Worm (Caenorhabditis elegans) whole organism, young adult: ENCODE measurements around the gene phat-4.
A peak's percentile ranks its signal among the peaks of the same experiment; 100 is the strongest.

Source experiments
- B0261.1 ChIP-seq: sonication (generic microtip); optimal IDR thresholded peaks from 2 replicates; lab custom pipeline; 2016; ENCODE audit warnings: mild to moderate bottlenecking, missing genetic modification characterization, moderate library complexity, missing compliant biosample characterization
- B0336.3 ChIP-seq: fragments of 200-800 bp; sonication (Bioruptor generic); IDR thresholded peaks from 2 replicates; pipeline ENCODE4 v1.3.6; 2022; ENCODE audit warnings: missing genetic modification characterization, missing compliant biosample characterization
- D2030.7 ChIP-seq: fragments of 200-800 bp; sonication (Bioruptor generic); IDR thresholded peaks from 2 replicates; pipeline ENCODE4 v1.3.6; 2022; ENCODE audit warnings: missing genetic modification reagents, missing genetic modification characterization, missing compliant biosample characterization
- F10E7.11 ChIP-seq: sonication (generic microtip); optimal IDR thresholded peaks from 2 replicates; lab custom pipeline; 2017; ENCODE audit warnings: mild to moderate bottlenecking, missing genetic modification characterization, moderate library complexity, missing compliant biosample characterization
- F22D6.2 ChIP-seq: sonication (generic microtip); optimal IDR thresholded peaks from 2 replicates; lab custom pipeline; 2016; ENCODE audit warnings: mild to moderate bottlenecking, missing genetic modification characterization, missing compliant biosample characterization
- F37B4.10 ChIP-seq: fragments of 200-800 bp; sonication (Bioruptor generic); IDR thresholded peaks from 2 replicates; pipeline ENCODE4 v1.3.6; 2022; ENCODE audit warnings: missing genetic modification characterization, missing compliant biosample characterization
- F49E8.2 ChIP-seq: sonication (generic microtip); optimal IDR thresholded peaks from 3 replicates; lab custom pipeline; 2017; ENCODE audit warnings: missing genetic modification characterization, mild to moderate bottlenecking, missing compliant biosample characterization, antibody characterized with exemption, moderate library complexity; ENCODE audit not compliant: insufficient read depth
- F52B5.7 ChIP-seq: sonication (generic microtip); optimal IDR thresholded peaks from 2 replicates; lab custom pipeline; 2016; ENCODE audit warnings: mild to moderate bottlenecking, missing genetic modification characterization, missing compliant biosample characterization
- F57A8.1 ChIP-seq: fragments of 200-800 bp; sonication (Bioruptor generic); optimal IDR thresholded peaks from 2 replicates; lab custom pipeline; 2018; ENCODE audit warnings: mild to moderate bottlenecking, missing genetic modification characterization, moderate library complexity, missing compliant biosample characterization
- K11D2.4 ChIP-seq: fragments of 200-800 bp; sonication (Bioruptor generic); IDR thresholded peaks from 2 replicates; pipeline ENCODE4 v1.3.6; 2022; ENCODE audit warnings: missing genetic modification reagents, missing genetic modification characterization, missing compliant biosample characterization
- Y53F4B.3 ChIP-seq: fragments of 200-800 bp; sonication (Bioruptor generic); IDR thresholded peaks from 2 replicates; pipeline ENCODE4 v1.3.6; 2022; ENCODE audit warnings: missing genetic modification reagents, missing genetic modification characterization, missing compliant biosample characterization
- Y67H2A.10 ChIP-seq: fragments of 200-800 bp; sonication (Bioruptor generic); conservative IDR thresholded peaks from 2 replicates; pipeline ENCODE4 v1.3.6; 2022; ENCODE audit warnings: missing genetic modification reagents, missing genetic modification characterization, missing compliant biosample characterization
- aptf-3 ChIP-seq: fragments of 200-800 bp; sonication (Bioruptor generic); IDR thresholded peaks from 2 replicates; pipeline ENCODE4 v1.3.6; 2022; ENCODE audit warnings: missing genetic modification characterization, missing compliant biosample characterization
- athp-1 ChIP-seq: sonication (generic microtip); optimal IDR thresholded peaks from 2 replicates; lab custom pipeline; 2017; ENCODE audit warnings: mild to moderate bottlenecking, missing genetic modification characterization, missing compliant biosample characterization
- attf-5 ChIP-seq: fragments of 200-800 bp; sonication (Bioruptor generic); optimal IDR thresholded peaks from 2 replicates; lab custom pipeline; 2018; ENCODE audit warnings: mild to moderate bottlenecking, missing genetic modification characterization, missing compliant biosample characterization
- attf-6 ChIP-seq: fragments of 200-800 bp; sonication (Bioruptor generic); IDR thresholded peaks from 2 replicates; pipeline ENCODE4 v1.3.6; 2022; ENCODE audit warnings: missing genetic modification reagents, missing genetic modification characterization, missing compliant biosample characterization
- cebp-2 ChIP-seq: fragments of 200-800 bp; sonication (Bioruptor generic); IDR thresholded peaks from 2 replicates; pipeline ENCODE4 v1.3.6; 2022; ENCODE audit warnings: missing genetic modification characterization, missing compliant biosample characterization
- ceh-79 ChIP-seq: sonication (generic microtip); optimal IDR thresholded peaks from 2 replicates; lab custom pipeline; 2017; ENCODE audit warnings: mild to moderate bottlenecking, missing genetic modification characterization, missing compliant biosample characterization
- ceh-91 ChIP-seq: fragments of 200-800 bp; sonication (Bioruptor generic); IDR thresholded peaks from 2 replicates; pipeline ENCODE4 v1.3.6; 2022; ENCODE audit warnings: missing genetic modification reagents, missing genetic modification characterization, missing compliant biosample characterization
- dox-1 ChIP-seq: fragments of 200-800 bp; sonication (Bioruptor generic); IDR thresholded peaks from 2 replicates; pipeline ENCODE4 v1.3.6; 2022; ENCODE audit warnings: missing genetic modification reagents, missing genetic modification characterization, missing compliant biosample characterization
- dpff-1 ChIP-seq: sonication (generic microtip); optimal IDR thresholded peaks from 2 replicates; lab custom pipeline; 2017; ENCODE audit warnings: mild to moderate bottlenecking, missing genetic modification characterization, missing compliant biosample characterization
- efl-1 ChIP-seq: fragments of 150-350 bp; optimal IDR thresholded peaks from 2 replicates; lab custom pipeline; 2014; ENCODE audit warnings: missing biosample characterization, missing genetic modification reagents, missing genetic modification characterization
- fkh-3 ChIP-seq: sonication (generic microtip); optimal IDR thresholded peaks from 2 replicates; lab custom pipeline; 2016; ENCODE audit warnings: mild to moderate bottlenecking, missing genetic modification characterization, missing compliant biosample characterization
- him-1 ChIP-seq: sonication (generic microtip); optimal IDR thresholded peaks from 2 replicates; lab custom pipeline; 2016; ENCODE audit warnings: missing genotype, missing genetic modification reagents, missing genetic modification characterization, missing compliant biosample characterization
- hmg-1.2 ChIP-seq: fragments of 200-800 bp; sonication (Bioruptor generic); IDR thresholded peaks from 2 replicates; pipeline ENCODE4 v1.3.6; 2022; ENCODE audit warnings: missing genetic modification reagents, missing genetic modification characterization, missing compliant biosample characterization
- lsl-1 ChIP-seq: fragments of 200-800 bp; sonication (Bioruptor generic); optimal IDR thresholded peaks from 2 replicates; lab custom pipeline; 2018; ENCODE audit warnings: mild to moderate bottlenecking, missing genetic modification characterization, moderate library complexity, missing compliant biosample characterization
- madf-10 ChIP-seq: sonication (generic microtip); optimal IDR thresholded peaks from 2 replicates; lab custom pipeline; 2016; ENCODE audit warnings: mild to moderate bottlenecking, missing genetic modification characterization, missing compliant biosample characterization
- madf-3 ChIP-seq: fragments of 200-800 bp; sonication (Bioruptor generic); IDR thresholded peaks from 2 replicates; pipeline ENCODE4 v1.3.6; 2022; ENCODE audit warnings: missing genetic modification reagents, missing genetic modification characterization, missing compliant biosample characterization
- madf-6 ChIP-seq: fragments of 200-800 bp; sonication (Bioruptor generic); IDR thresholded peaks from 2 replicates; pipeline ENCODE4 v1.3.6; 2022; ENCODE audit warnings: missing genetic modification reagents, missing genetic modification characterization, missing compliant biosample characterization
- mcd-1 ChIP-seq: fragments of 200-800 bp; sonication (Bioruptor generic); IDR thresholded peaks from 2 replicates; pipeline ENCODE4 v1.3.6; 2022; ENCODE audit warnings: missing genetic modification reagents, missing genetic modification characterization, missing compliant biosample characterization
- nfya-1 ChIP-seq: sonication (generic microtip); optimal IDR thresholded peaks from 2 replicates; lab custom pipeline; 2017; ENCODE audit warnings: antibody characterized with exemption, missing compliant biosample characterization, missing genetic modification characterization, borderline replicate concordance; ENCODE audit not compliant: insufficient read depth
- nfyb-1 ChIP-seq: fragments of 200-800 bp; sonication (Bioruptor generic); IDR thresholded peaks from 2 replicates; pipeline ENCODE4 v1.3.6; 2022; ENCODE audit warnings: missing genetic modification reagents, missing genetic modification characterization, missing compliant biosample characterization
- nhr-80 ChIP-seq: sonication (generic microtip); optimal IDR thresholded peaks from 2 replicates; lab custom pipeline; 2016; ENCODE audit warnings: missing genetic modification characterization, missing compliant biosample characterization
- repo-1 ChIP-seq: sonication (generic microtip); optimal IDR thresholded peaks from 2 replicates; lab custom pipeline; 2017; ENCODE audit warnings: mild to moderate bottlenecking, missing genetic modification characterization, missing compliant biosample characterization
- sdz-38 ChIP-seq: sonication (generic microtip); optimal IDR thresholded peaks from 2 replicates; lab custom pipeline; 2016; ENCODE audit warnings: missing genotype, missing genetic modification characterization, missing compliant biosample characterization
- sea-2 ChIP-seq: fragments of 200-800 bp; sonication (Bioruptor generic); IDR thresholded peaks from 2 replicates; pipeline ENCODE4 v1.3.6; 2022; ENCODE audit warnings: missing genetic modification characterization, missing compliant biosample characterization
- snpc-4 ChIP-seq, 5 experiments: fragments of 150-350 bp in 1 of 5; sonication (generic microtip) in 4 of 5; optimal IDR thresholded peaks; 2 replicates each; lab custom pipeline; 2014 to 2018; ENCODE audit warnings: missing genetic modification characterization in 5 of 5, missing biosample characterization in 3 of 5, antibody characterized with exemption in 2 of 5, mild to moderate bottlenecking in 2 of 5, missing compliant biosample characterization in 2 of 5, missing genotype in 2 of 5, moderate library complexity in 2 of 5, missing genetic modification reagents in 1 of 5
- tbp1 ChIP-seq: fragments of 200-800 bp; sonication (Bioruptor generic); optimal IDR thresholded peaks from 2 replicates; lab custom pipeline; 2018; ENCODE audit warnings: mild to moderate bottlenecking, missing genetic modification characterization, missing compliant biosample characterization
- unc-62 ChIP-seq: fragments of 150-350 bp; optimal IDR thresholded peaks from 2 replicates; lab custom pipeline; 2014; ENCODE audit warnings: missing biosample characterization, missing genetic modification reagents, missing genetic modification characterization
- ztf-22 ChIP-seq: fragments of 200-800 bp; sonication (Bioruptor generic); optimal IDR thresholded peaks from 2 replicates; lab custom pipeline; 2018; ENCODE audit warnings: mild to moderate bottlenecking, missing genetic modification characterization, moderate library complexity, missing compliant biosample characterization
- ztf-28 ChIP-seq: fragments of 200-800 bp; sonication (Bioruptor generic); IDR thresholded peaks from 2 replicates; pipeline ENCODE4 v1.3.6; 2022; ENCODE audit warnings: missing genetic modification reagents, missing genetic modification characterization, missing compliant biosample characterization

phat-4 gene

ce11 chrV:4160086-4160485 lies 30.4 kb downstream of the phat-4 start, which contains the start of gene Y45G5AM.5:
Gene Y45G5AM.5, plus strand, starts transcription at chrV:4160386.
- TF ChIP-seq sea-2 (no peak), aptf-3 (GFP tag; lab: Robert Waterston, UW) (no peak), F37B4.10 (no peak), him-1 (no peak), Y67H2A.10 (GFP tag; lab: Robert Waterston, UW) (no peak), madf-6 (GFP tag; lab: Robert Waterston, UW) (no peak), F57A8.1 (GFP tag; lab: Kevin White, UChicago) (no peak), B0261.1 (tag; lab: Kevin White, UChicago) (no peak), F22D6.2 (tag; lab: Kevin White, UChicago) (no peak), D2030.7 (GFP tag; lab: Robert Waterston, UW) (no peak), sdz-38 (tag; lab: Kevin White, UChicago) (no peak), ztf-28 (GFP tag; lab: Robert Waterston, UW) (no peak), dox-1 (GFP tag; lab: Robert Waterston, UW) (no peak), repo-1 (no peak)

ce11 chrV:4162922-4163321 lies 33.2 kb downstream of the phat-4 start, which contains the start of gene Y45G5AM.4:
Gene Y45G5AM.4, plus strand, starts transcription at chrV:4163222.
- no peak for TF ChIP-seq dpff-1 (tag; lab: Kevin White, UChicago)
- TF ChIP-seq ceh-79 (tag; lab: Kevin White, UChicago): no peak
- TF ChIP-seq madf-3 (GFP tag; lab: Robert Waterston, UW): no peak
- no peak for TF ChIP-seq cebp-2 (GFP tag; lab: Robert Waterston, UW)
- TF ChIP-seq attf-5 (GFP tag; lab: Kevin White, UChicago): no peak
- TF ChIP-seq nfya-1: no peak
- no peak for TF ChIP-seq F49E8.2 (tag; lab: Kevin White, UChicago)
- TF ChIP-seq Y67H2A.10 (GFP tag; lab: Robert Waterston, UW): no peak
- TF ChIP-seq F10E7.11: no peak

- TF ChIP-seq nfya-1 (no peak), fkh-3 (no peak), ztf-28 (GFP tag; lab: Robert Waterston, UW) (no peak), hmg-1.2 (GFP tag; lab: Robert Waterston, UW) (peak; percentile 30; the same call in 1 of the 2 replicates), attf-5 (GFP tag; lab: Kevin White, UChicago) (peak; percentile 5), B0336.3 (no peak)
Observed at ce11 chrV:4164504-4164959, 34.8 kb downstream of the phat-4 start, which contains the start of gene Y45G5AM.3. Gene Y45G5AM.3, plus strand, starts transcription at chrV:4164554.

- TF ChIP-seq nfyb-1 (GFP tag; lab: Robert Waterston, UW) (peak; percentile 82; the same call in 1 of the 2 replicates), nhr-80 (tag; lab: Kevin White, UChicago) (no peak)
Observed at ce11 chrV:4168045-4168444, 38.3 kb downstream of the phat-4 start.

ce11 chrV:4169658-4170057 lies 40.0 kb downstream of the phat-4 start:
- TF ChIP-seq attf-6 (GFP tag; lab: Robert Waterston, UW): 0 out of 2 replicates have a peak, but pooled peaks have one; percentile 29
- 0 out of 2 replicates have a peak, but pooled peaks have one; percentile 21 for TF ChIP-seq ceh-91 (GFP tag; lab: Robert Waterston, UW)
- peak; percentile 13 for TF ChIP-seq snpc-4 (GFP tag; optimal IDR thresholded peaks at IDR 0.05; lab: Kevin White, UChicago)
- no peak for TF ChIP-seq snpc-4 (tag; optimal IDR thresholded peaks at IDR 0.05; lab: Kevin White, UChicago)
- TF ChIP-seq nfyb-1 (GFP tag; lab: Robert Waterston, UW): no peak
- no peak for TF ChIP-seq madf-10
- TF ChIP-seq F52B5.7 (tag; lab: Kevin White, UChicago): no peak
- TF ChIP-seq tbp1 (GFP tag; lab: Kevin White, UChicago): peak; percentile 2
- no peak for TF ChIP-seq unc-62 (GFP tag; lab: Kevin White, UChicago)
- TF ChIP-seq D2030.7 (GFP tag; lab: Robert Waterston, UW): peak; percentile 49
- TF ChIP-seq K11D2.4: no peak
- TF ChIP-seq F49E8.2 (tag; lab: Kevin White, UChicago): peak; percentile 18
- TF ChIP-seq efl-1 (GFP tag; lab: Kevin White, UChicago): peak; percentile 24
- peak; percentile 47; the same call in 1 of the 2 replicates for TF ChIP-seq madf-6 (GFP tag; lab: Robert Waterston, UW)
- TF ChIP-seq mcd-1 (GFP tag; lab: Robert Waterston, UW): peak; percentile 72
- peak; percentile 47 for TF ChIP-seq lsl-1 (GFP tag; lab: Kevin White, UChicago)
- no peak for TF ChIP-seq Y53F4B.3 (GFP tag; lab: Robert Waterston, UW)
- TF ChIP-seq ztf-22 (GFP tag; lab: Kevin White, UChicago): no peak
- no peak for TF ChIP-seq F57A8.1 (GFP tag; lab: Kevin White, UChicago)
- TF ChIP-seq athp-1 (tag; lab: Kevin White, UChicago): no peak
